Worm (Caenorhabditis elegans) whole organism, L4 larva: ENCODE measurements around the gene W06F12.3.

ENCODE experiments used
- F37D6.2 ChIP-seq: sonication (generic microtip); optimal IDR thresholded peaks from 2 replicates; lab custom pipeline; 2016; ENCODE audit warnings: mild to moderate bottlenecking, missing genetic modification characterization, missing compliant biosample characterization
- Y105C5A.15 ChIP-seq: fragments of 200-800 bp; sonication (Bioruptor generic); IDR thresholded peaks from 2 replicates; pipeline ENCODE4 v1.3.6; 2022; ENCODE audit warnings: missing genetic modification characterization, missing compliant biosample characterization
- Y48G9A.11 ChIP-seq: fragments of 200-800 bp; sonication (Bioruptor generic); IDR thresholded peaks from 2 replicates; pipeline ENCODE4 v1.3.6; 2022; ENCODE audit warnings: missing genetic modification reagents, missing genetic modification characterization, missing compliant biosample characterization
- Y75B8A.6 ChIP-seq: fragments of 200-800 bp; sonication (Bioruptor generic); IDR thresholded peaks from 2 replicates; pipeline ENCODE4 v1.3.6; 2022; ENCODE audit warnings: missing genetic modification reagents, missing genetic modification characterization, missing compliant biosample characterization
- aha-1 ChIP-seq: fragments of 150-350 bp; peaks from one replicate; lab custom pipeline; 2014; ENCODE audit warnings: missing biosample characterization, missing genetic modification characterization
- aly-2 ChIP-seq: sonication (generic microtip); optimal IDR thresholded peaks from 2 replicates; lab custom pipeline; 2018; ENCODE audit warnings: missing biosample characterization, missing genetic modification characterization
- ama-1 ChIP-seq: fragments of 150-350 bp; optimal IDR thresholded peaks from 2 replicates; lab custom pipeline; 2014; ENCODE audit warnings: inconsistent platforms, mixed read lengths
- arid-1 ChIP-seq: fragments of 200-800 bp; sonication (Bioruptor generic); conservative IDR thresholded peaks from 2 replicates; pipeline ENCODE4 v1.3.6; 2022; ENCODE audit warnings: missing genetic modification reagents, missing genetic modification characterization, missing compliant biosample characterization
- attf-4 ChIP-seq: sonication (generic microtip); optimal IDR thresholded peaks from 3 replicates; lab custom pipeline; 2017; ENCODE audit warnings: missing biosample characterization, missing genetic modification characterization
- ceh-28 ChIP-seq: fragments of 150-350 bp; optimal IDR thresholded peaks from 2 replicates; lab custom pipeline; 2014; ENCODE audit warnings: missing biosample characterization, missing genetic modification reagents, missing genetic modification characterization
- ceh-32 ChIP-seq: sonication (generic microtip); optimal IDR thresholded peaks from 2 replicates; lab custom pipeline; 2016; ENCODE audit warnings: mild to moderate bottlenecking, missing genetic modification characterization, missing compliant biosample characterization; ENCODE audit not compliant: poor library complexity
- ceh-62 ChIP-seq: sonication (generic microtip); optimal IDR thresholded peaks from 2 replicates; lab custom pipeline; 2017; ENCODE audit warnings: missing biosample characterization, missing genetic modification characterization
- cey-2 ChIP-seq: sonication (generic microtip); optimal IDR thresholded peaks from 3 replicates; lab custom pipeline; 2017; ENCODE audit warnings: missing genetic modification characterization, mild to moderate bottlenecking, missing compliant biosample characterization, antibody characterized with exemption, borderline replicate concordance; ENCODE audit not compliant: insufficient read depth
- ctbp-1 ChIP-seq: fragments of 200-800 bp; sonication (Bioruptor generic); IDR thresholded peaks from 2 replicates; pipeline ENCODE4 v1.3.6; 2022; ENCODE audit warnings: missing genetic modification reagents, missing genetic modification characterization, missing compliant biosample characterization
- daf-12 ChIP-seq: fragments of 150-350 bp; optimal IDR thresholded peaks from 2 replicates; lab custom pipeline; 2014; ENCODE audit warnings: missing biosample characterization, missing genetic modification reagents, missing genetic modification characterization
- dmd-6 ChIP-seq: fragments of 200-800 bp; sonication (Bioruptor generic); IDR thresholded peaks from 2 replicates; pipeline ENCODE4 v1.3.6; 2022; ENCODE audit warnings: missing genetic modification reagents, missing genetic modification characterization, missing compliant biosample characterization
- dmd-8 ChIP-seq: fragments of 200-800 bp; sonication (Bioruptor generic); IDR thresholded peaks from 2 replicates; pipeline ENCODE4 v1.3.6; 2022; ENCODE audit warnings: missing genetic modification characterization, missing compliant biosample characterization
- dmd-9 ChIP-seq: fragments of 200-800 bp; sonication (Bioruptor generic); IDR thresholded peaks from 2 replicates; pipeline ENCODE4 v1.3.6; 2022; ENCODE audit warnings: missing genetic modification reagents, missing genetic modification characterization, missing compliant biosample characterization
- dpl-1 ChIP-seq: fragments of 150-350 bp; optimal IDR thresholded peaks from 2 replicates; lab custom pipeline; 2014; ENCODE audit warnings: missing biosample characterization, missing genetic modification reagents, missing genetic modification characterization
- dve-1 ChIP-seq: sonication (generic microtip); optimal IDR thresholded peaks from 2 replicates; lab custom pipeline; 2017; ENCODE audit warnings: antibody characterized with exemption, mild to moderate bottlenecking, missing genetic modification characterization, missing compliant biosample characterization; ENCODE audit not compliant: insufficient read depth
- egl-43 ChIP-seq: fragments of 200-800 bp; sonication (Bioruptor generic); IDR thresholded peaks from 2 replicates; pipeline ENCODE4 v1.3.6; 2022; ENCODE audit warnings: missing genetic modification reagents, missing genetic modification characterization, missing compliant biosample characterization
- hif-1 ChIP-seq, 2 experiments: sonication (generic microtip); optimal IDR thresholded peaks; 2 replicates each; lab custom pipeline; 2016 to 2017; ENCODE audit warnings: missing compliant biosample characterization in 2 of 2, missing genetic modification characterization in 2 of 2, missing genetic modification reagents in 2 of 2, missing genotype in 2 of 2, mild to moderate bottlenecking in 1 of 2
- hmg-1.1 ChIP-seq: fragments of 200-800 bp; sonication (Bioruptor generic); IDR thresholded peaks from 2 replicates; pipeline ENCODE4 v1.3.6; 2022; ENCODE audit warnings: missing genetic modification reagents, missing genetic modification characterization, missing compliant biosample characterization
- jun-1 ChIP-seq: fragments of 150-350 bp; optimal IDR thresholded peaks from 2 replicates; lab custom pipeline; 2014; ENCODE audit warnings: missing biosample characterization, missing genetic modification reagents, missing genetic modification characterization
- lin-1 ChIP-seq: fragments of 200-800 bp; sonication (Bioruptor generic); IDR thresholded peaks from 2 replicates; pipeline ENCODE4 v1.3.6; 2022; ENCODE audit warnings: missing genetic modification reagents, missing genetic modification characterization, missing compliant biosample characterization
- lin-13 ChIP-seq: fragments of 150-350 bp; optimal IDR thresholded peaks from 2 replicates; lab custom pipeline; 2014; ENCODE audit warnings: missing biosample characterization, missing genetic modification reagents, missing genetic modification characterization
- lin-29 ChIP-seq: fragments of 200-800 bp; sonication (Bioruptor generic); IDR thresholded peaks from 2 replicates; pipeline ENCODE4 v1.3.6; 2022; ENCODE audit warnings: missing genetic modification reagents, missing genetic modification characterization, missing compliant biosample characterization
- lin-39 ChIP-seq: fragments of 150-350 bp; optimal IDR thresholded peaks from 2 replicates; lab custom pipeline; 2014; ENCODE audit warnings: missing biosample characterization, missing genetic modification reagents, missing genetic modification characterization
- lsy-2 ChIP-seq, 2 experiments: fragments of 150-350 bp in 1 of 2; sonication (generic microtip) in 1 of 2; optimal IDR thresholded peaks; 2 replicates each; lab custom pipeline; 2014 to 2017; ENCODE audit warnings: missing biosample characterization in 2 of 2, missing genetic modification characterization in 2 of 2
- mdl-1 ChIP-seq, 2 experiments: fragments of 150-350 bp in 1 of 2; sonication (generic microtip) in 1 of 2; optimal IDR thresholded peaks; 2 replicates each; lab custom pipeline; 2014 to 2017; ENCODE audit warnings: missing biosample characterization in 2 of 2, missing genetic modification characterization in 2 of 2
- mep-1 ChIP-seq: fragments of 150-350 bp; sonication (generic microtip); optimal IDR thresholded peaks from 3 replicates; lab custom pipeline; 2014; ENCODE audit warnings: missing biosample characterization, missing genetic modification characterization
- mes-2 ChIP-seq: sonication (generic microtip); optimal IDR thresholded peaks from 2 replicates; lab custom pipeline; 2016; ENCODE audit warnings: missing genotype, mild to moderate bottlenecking, missing genetic modification characterization, missing compliant biosample characterization; ENCODE audit not compliant: poor library complexity, severe bottlenecking
- mxl-3 ChIP-seq: fragments of 200-800 bp; sonication (Bioruptor generic); optimal IDR thresholded peaks from 2 replicates; lab custom pipeline; 2018; ENCODE audit warnings: mild to moderate bottlenecking, missing genetic modification characterization, missing compliant biosample characterization
- nhr-11 ChIP-seq: fragments of 150-350 bp; optimal IDR thresholded peaks from 2 replicates; lab custom pipeline; 2014; ENCODE audit warnings: missing biosample characterization, missing genetic modification characterization
- nhr-111 ChIP-seq: fragments of 200-800 bp; sonication (Bioruptor generic); optimal IDR thresholded peaks from 2 replicates; lab custom pipeline; 2018; ENCODE audit warnings: mild to moderate bottlenecking, missing genetic modification characterization, missing compliant biosample characterization
- nhr-28 ChIP-seq: fragments of 150-350 bp; optimal IDR thresholded peaks from 2 replicates; lab custom pipeline; 2014; ENCODE audit warnings: missing biosample characterization, missing genetic modification characterization
- nhr-48 ChIP-seq: sonication (generic microtip); optimal IDR thresholded peaks from 2 replicates; lab custom pipeline; 2016; ENCODE audit warnings: mild to moderate bottlenecking, missing genetic modification characterization, missing compliant biosample characterization
- nhr-6 ChIP-seq: fragments of 150-350 bp; optimal IDR thresholded peaks from 2 replicates; lab custom pipeline; 2014; ENCODE audit warnings: missing biosample characterization, missing genetic modification characterization
- nhr-76 ChIP-seq: fragments of 150-350 bp; optimal IDR thresholded peaks from 2 replicates; lab custom pipeline; 2014; ENCODE audit warnings: missing biosample characterization, missing genetic modification characterization
- pha-4 ChIP-seq, 2 experiments: fragments of 150-350 bp in 1 of 2; fragments of 200-800 bp in 1 of 2; sonication (Bioruptor generic) in 1 of 2; IDR thresholded peaks in 1 of 2; optimal IDR thresholded peaks in 1 of 2; 2 replicates each; pipeline versions ENCODE4 v1.3.6 to Lab custom; 2014 to 2022; ENCODE audit warnings: missing genetic modification characterization in 2 of 2, missing genetic modification reagents in 2 of 2, missing biosample characterization in 1 of 2, missing compliant biosample characterization in 1 of 2
- rbr-2 ChIP-seq: sonication (generic microtip); optimal IDR thresholded peaks from 2 replicates; lab custom pipeline; 2016; ENCODE audit warnings: missing genotype, missing genetic modification characterization, missing compliant biosample characterization
- skn-1 ChIP-seq: fragments of 150-350 bp; optimal IDR thresholded peaks from 2 replicates; lab custom pipeline; 2014; ENCODE audit warnings: missing biosample characterization, missing genetic modification characterization
- snpc-1.2 ChIP-seq: fragments of 200-800 bp; sonication (Bioruptor generic); IDR thresholded peaks from 2 replicates; pipeline ENCODE4 v1.3.6; 2022; ENCODE audit warnings: missing genetic modification reagents, missing genetic modification characterization, missing compliant biosample characterization
- snpc-4 ChIP-seq: fragments of 150-350 bp; optimal IDR thresholded peaks from 2 replicates; lab custom pipeline; 2014; ENCODE audit warnings: missing biosample characterization, missing genetic modification characterization
- spr-3 ChIP-seq: fragments of 200-800 bp; sonication (Bioruptor generic); optimal IDR thresholded peaks from 2 replicates; lab custom pipeline; 2018; ENCODE audit warnings: mild to moderate bottlenecking, missing genetic modification characterization, missing compliant biosample characterization
- tag-97 ChIP-seq: fragments of 200-800 bp; sonication (Bioruptor generic); IDR thresholded peaks from 2 replicates; pipeline ENCODE4 v1.3.6; 2022; ENCODE audit warnings: missing genetic modification characterization, missing compliant biosample characterization
- tra-1 ChIP-seq: fragments of 200-800 bp; sonication (Bioruptor generic); IDR thresholded peaks from 2 replicates; pipeline ENCODE4 v1.3.6; 2022; ENCODE audit warnings: missing genetic modification reagents, missing genetic modification characterization, missing compliant biosample characterization
- unc-62 ChIP-seq, 3 experiments: fragments of 150-350 bp in 1 of 3; sonication (generic microtip); optimal IDR thresholded peaks in 2 of 3; peaks in 1 of 3; 1 replicate in 1 of 3; 2 replicates in 2 of 3; lab custom pipeline; 2014 to 2017; ENCODE audit warnings: missing biosample characterization in 3 of 3, missing genetic modification characterization in 3 of 3, missing genetic modification reagents in 3 of 3, missing genotype in 1 of 3
- vab-7 ChIP-seq: fragments of 200-800 bp; sonication (Bioruptor generic); IDR thresholded peaks from 2 replicates; pipeline ENCODE4 v1.3.6; 2022; ENCODE audit warnings: missing genetic modification reagents, missing genetic modification characterization, missing compliant biosample characterization
- zag-1 ChIP-seq: fragments of 150-350 bp; optimal IDR thresholded peaks from 2 replicates; lab custom pipeline; 2014; ENCODE audit warnings: missing biosample characterization, missing genetic modification characterization
- zfp-2 ChIP-seq: sonication (generic microtip); optimal IDR thresholded peaks from 2 replicates; lab custom pipeline; 2016; ENCODE audit warnings: mild to moderate bottlenecking, missing genetic modification characterization, missing compliant biosample characterization

Gene W06F12.3

ce11 chrIII:13717505-13717904 lies 17.3 kb upstream of the W06F12.3 start:
- TF ChIP-seq nhr-48 (tag; lab: Kevin White, UChicago) (no peak), ceh-28 (no peak), aha-1 (peak; percentile 80), cey-2 (tag; lab: Kevin White, UChicago) (no peak), mep-1 (tag; lab: Kevin White, UChicago) (peak; percentile 49), rbr-2 (peak; percentile 28), daf-12 (tag; lab: Kevin White, UChicago) (no peak), attf-4 (tag; lab: Kevin White, UChicago) (no peak), dmd-6 (peak; percentile 51), dpl-1 (GFP tag; lab: Kevin White, UChicago) (no peak), Y75B8A.6 (GFP tag; lab: Robert Waterston, UW) (no peak), pha-4 (GFP tag; IDR thresholded peaks at IDR 0.05; lab: Robert Waterston, UW) (no peak), pha-4 (tag; optimal IDR thresholded peaks at IDR 0.05; lab: Kevin White, UChicago) (no peak), arid-1 (GFP tag; lab: Robert Waterston, UW) (peak; percentile 63), ceh-32 (no peak), hif-1 (tag; optimal IDR thresholded peaks at IDR 0.05; lab: Kevin White, UChicago) (peak in 1 of 2 experiments; percentile 38), Y48G9A.11 (GFP tag; lab: Robert Waterston, UW) (no peak), mxl-3 (GFP tag; lab: Kevin White, UChicago) (peak; percentile 52), lin-13 (GFP tag; lab: Kevin White, UChicago) (no peak), skn-1 (tag; lab: Kevin White, UChicago) (no peak), spr-3 (no peak), mdl-1 (tag; optimal IDR thresholded peaks at IDR 0.05; lab: Kevin White, UChicago) (peak; percentile 42 to 58), nhr-11 (peak; percentile 7), nhr-28 (tag; lab: Kevin White, UChicago) (peak; percentile 58), snpc-1.2 (GFP tag; lab: Robert Waterston, UW) (peak; percentile 36; the same call in 1 of the 2 replicates), nhr-6 (tag; lab: Kevin White, UChicago) (peak; percentile 2), zfp-2 (no peak), lin-1 (0 out of 2 replicates have a peak, but pooled peaks have one; percentile 37), nhr-111 (no peak), ama-1 (lab: Kevin White, UChicago) (no peak), hmg-1.1 (GFP tag; lab: Robert Waterston, UW) (peak; percentile 82), unc-62 (GFP tag; optimal IDR thresholded peaks at IDR 0.05 in 1 of 2; lab: Kevin White, UChicago) (peak in 1 of 2 experiments; percentile 94), unc-62 (tag; optimal IDR thresholded peaks at IDR 0.05; lab: Kevin White, UChicago) (no peak), dmd-9 (GFP tag; lab: Robert Waterston, UW) (no peak), Y105C5A.15 (GFP tag; lab: Robert Waterston, UW) (no peak), aly-2 (no peak), ctbp-1 (0 out of 2 replicates have a peak, but pooled peaks have one; percentile 28), dve-1 (peak; percentile 58), lin-29 (GFP tag; lab: Robert Waterston, UW) (no peak), dmd-8 (GFP tag; lab: Robert Waterston, UW) (no peak), lsy-2 (tag; optimal IDR thresholded peaks at IDR 0.05; lab: Kevin White, UChicago) (peak in 1 of 2 experiments; percentile 72), ceh-62 (tag; lab: Kevin White, UChicago) (no peak), vab-7 (no peak), zag-1 (tag; lab: Kevin White, UChicago) (no peak), egl-43 (peak; percentile 77), mes-2 (tag; lab: Kevin White, UChicago) (peak; percentile 55), nhr-76 (no peak), tag-97 (GFP tag; lab: Robert Waterston, UW) (no peak), jun-1 (no peak), lin-39 (tag; lab: Kevin White, UChicago) (no peak), F37D6.2 (no peak), snpc-4 (tag; lab: Kevin White, UChicago) (no peak), tra-1 (GFP tag; lab: Robert Waterston, UW) (no peak)
